Fruit fly (Drosophila melanogaster) whole organism, prepupa: ENCODE results near the gene CG31272.

Experiments used
- Blimp-1 ChIP-seq: fragments of 200-800 bp; sonication (Bioruptor generic); optimal IDR thresholded peaks from 3 replicates; lab custom pipeline; 2017; ENCODE audit warnings: missing biosample characterization, missing genetic modification characterization, mild to moderate bottlenecking, moderate library complexity, missing genetic modification reagents
- CG10631 ChIP-seq: fragments of 200-800 bp; sonication (Bioruptor generic); optimal IDR thresholded peaks from 2 replicates; lab custom pipeline; 2016; ENCODE audit warnings: missing biosample characterization, missing genetic modification characterization
- CG10669 ChIP-seq: fragments of 200-800 bp; sonication (Bioruptor generic); optimal IDR thresholded peaks from 3 replicates; lab custom pipeline; 2018; ENCODE audit warnings: missing biosample characterization, mild to moderate bottlenecking, missing genetic modification characterization, moderate library complexity
- CG11294 ChIP-seq: fragments of 200-800 bp; sonication (Bioruptor generic); IDR thresholded peaks from 2 replicates; pipeline ENCODE4 v1.3.6; 2022; ENCODE audit warnings: missing biosample characterization, missing genetic modification characterization
- CG11762 ChIP-seq: fragments of 200-800 bp; sonication (Bioruptor generic); optimal IDR thresholded peaks from 3 replicates; lab custom pipeline; 2016; ENCODE audit warnings: missing biosample characterization, missing genetic modification characterization; ENCODE audit not compliant: insufficient read depth
- CG15336 ChIP-seq: fragments of 200-800 bp; sonication (Bioruptor generic); IDR thresholded peaks from 2 replicates; pipeline ENCODE4 v1.3.6; 2022; ENCODE audit warnings: missing biosample characterization, missing genetic modification characterization
- CG1621 ChIP-seq: fragments of 200-800 bp; sonication (Bioruptor generic); optimal IDR thresholded peaks from 3 replicates; lab custom pipeline; 2018; ENCODE audit warnings: missing biosample characterization, mild to moderate bottlenecking, missing genetic modification characterization
- CG16779 ChIP-seq: fragments of 200-800 bp; sonication (Bioruptor generic); optimal IDR thresholded peaks from 3 replicates; lab custom pipeline; 2017; ENCODE audit warnings: missing biosample characterization, mild to moderate bottlenecking, missing genetic modification characterization
- CG3032 ChIP-seq: fragments of 200-800 bp; optimal IDR thresholded peaks from 2 replicates; lab custom pipeline; 2019; ENCODE audit warnings: missing biosample characterization, mild to moderate bottlenecking, missing genetic modification characterization, moderate library complexity
- CG31627 ChIP-seq: fragments of 200-800 bp; sonication (Bioruptor generic); optimal IDR thresholded peaks from 3 replicates; lab custom pipeline; 2016; ENCODE audit warnings: missing biosample characterization, missing genetic modification characterization
- CG32006 ChIP-seq: fragments of 200-800 bp; sonication (Bioruptor generic); optimal IDR thresholded peaks from 3 replicates; lab custom pipeline; 2017; ENCODE audit warnings: missing biosample characterization, mild to moderate bottlenecking, missing genetic modification characterization
- CG34406 ChIP-seq: fragments of 200-800 bp; sonication (Bioruptor generic); optimal IDR thresholded peaks from 3 replicates; lab custom pipeline; 2016; ENCODE audit warnings: missing biosample characterization, missing genetic modification characterization
- CG3919 ChIP-seq: fragments of 200-800 bp; sonication (Bioruptor generic); optimal IDR thresholded peaks from 3 replicates; lab custom pipeline; 2016; ENCODE audit warnings: missing biosample characterization, missing genetic modification characterization
- CG4318 ChIP-seq: fragments of 200-800 bp; sonication (Bioruptor generic); optimal IDR thresholded peaks from 3 replicates; lab custom pipeline; 2017; ENCODE audit warnings: missing biosample characterization, mild to moderate bottlenecking, missing genetic modification characterization
- CG6163 ChIP-seq: fragments of 200-800 bp; sonication (Bioruptor generic); IDR thresholded peaks from 3 replicates; pipeline ENCODE4 v1.3.6; 2022; ENCODE audit warnings: missing biosample characterization, missing genetic modification characterization
- CG6276 ChIP-seq: fragments of 200-800 bp; sonication (Bioruptor generic); optimal IDR thresholded peaks from 2 replicates; lab custom pipeline; 2017; ENCODE audit warnings: missing biosample characterization, mild to moderate bottlenecking, missing genetic modification characterization
- CG6792 ChIP-seq: fragments of 200-800 bp; sonication (Bioruptor generic); optimal IDR thresholded peaks from 3 replicates; lab custom pipeline; 2016; ENCODE audit warnings: missing biosample characterization, missing genetic modification characterization
- CG6808 ChIP-seq: fragments of 200-800 bp; sonication (Bioruptor generic); optimal IDR thresholded peaks from 3 replicates; lab custom pipeline; 2017; ENCODE audit warnings: missing biosample characterization, missing genetic modification characterization, mild to moderate bottlenecking, moderate library complexity, missing genetic modification reagents
- CG6854 ChIP-seq: fragments of 200-800 bp; sonication (Bioruptor generic); optimal IDR thresholded peaks from 2 replicates; lab custom pipeline; 2017; ENCODE audit warnings: missing biosample characterization, mild to moderate bottlenecking, missing genetic modification characterization
- CG7368 ChIP-seq: fragments of 200-800 bp; sonication (Bioruptor generic); optimal IDR thresholded peaks from 3 replicates; lab custom pipeline; 2016; ENCODE audit warnings: missing biosample characterization, missing genetic modification characterization
- CG8119 ChIP-seq: fragments of 200-800 bp; sonication (Bioruptor generic); IDR thresholded peaks from 3 replicates; pipeline ENCODE4 v1.3.6; 2022; ENCODE audit warnings: missing biosample characterization, missing genetic modification characterization
- CG8319 ChIP-seq: fragments of 200-800 bp; sonication (Bioruptor generic); optimal IDR thresholded peaks from 3 replicates; lab custom pipeline; 2016; ENCODE audit warnings: missing biosample characterization, missing genetic modification characterization
- CG9139 ChIP-seq: fragments of 200-800 bp; sonication (Bioruptor generic); optimal IDR thresholded peaks from 3 replicates; lab custom pipeline; 2017; ENCODE audit warnings: missing biosample characterization, mild to moderate bottlenecking, missing genetic modification characterization
- Eip75B ChIP-seq: fragments of 200-800 bp; sonication (Bioruptor generic); optimal IDR thresholded peaks from 3 replicates; lab custom pipeline; 2016; ENCODE audit warnings: missing biosample characterization, missing genetic modification characterization
- Eip93F ChIP-seq: fragments of 200-800 bp; sonication (Bioruptor generic); optimal IDR thresholded peaks from 2 replicates; lab custom pipeline; 2016; ENCODE audit warnings: missing biosample characterization, mild to moderate bottlenecking, missing genetic modification characterization
- Ets21C ChIP-seq: fragments of 200-800 bp; sonication (Bioruptor generic); optimal IDR thresholded peaks from 3 replicates; lab custom pipeline; 2016; ENCODE audit warnings: missing biosample characterization, missing genetic modification characterization
- Ets96B ChIP-seq: fragments of 200-800 bp; optimal IDR thresholded peaks from 2 replicates; lab custom pipeline; 2019; ENCODE audit warnings: missing biosample characterization, mild to moderate bottlenecking, missing genetic modification characterization, moderate library complexity
- Gug ChIP-seq: fragments of 200-800 bp; sonication (Bioruptor generic); IDR thresholded peaks from 2 replicates; pipeline ENCODE4 v1.3.6; 2022; ENCODE audit warnings: missing biosample characterization, missing genetic modification characterization
- Hr38 ChIP-seq: sonication (Bioruptor generic); optimal IDR thresholded peaks from 2 replicates; lab custom pipeline; 2016; ENCODE audit warnings: missing biosample characterization, missing genetic modification characterization
- Hr39 ChIP-seq: fragments of 200-800 bp; sonication (Bioruptor generic); optimal IDR thresholded peaks from 2 replicates; lab custom pipeline; 2016; ENCODE audit warnings: missing biosample characterization, missing genetic modification characterization
- Hr4 ChIP-seq: fragments of 200-800 bp; sonication (Bioruptor generic); optimal IDR thresholded peaks from 3 replicates; lab custom pipeline; 2016; ENCODE audit warnings: missing biosample characterization, missing genetic modification characterization
- Lpt ChIP-seq: fragments of 200-800 bp; sonication (Bioruptor generic); optimal IDR thresholded peaks from 3 replicates; lab custom pipeline; 2016; ENCODE audit warnings: missing biosample characterization, missing genetic modification characterization
- Met ChIP-seq: fragments of 200-800 bp; sonication (Bioruptor generic); optimal IDR thresholded peaks from 3 replicates; lab custom pipeline; 2016; ENCODE audit warnings: missing biosample characterization, missing genetic modification characterization
- Smox ChIP-seq: fragments of 200-800 bp; sonication (Bioruptor generic); optimal IDR thresholded peaks from 3 replicates; lab custom pipeline; 2016; ENCODE audit warnings: missing biosample characterization, missing genetic modification characterization
- Sox102F ChIP-seq: fragments of 200-800 bp; sonication (Bioruptor generic); optimal IDR thresholded peaks from 2 replicates; lab custom pipeline; 2016; ENCODE audit warnings: missing biosample characterization, mild to moderate bottlenecking, missing genetic modification characterization
- Sox14 ChIP-seq: fragments of 200-800 bp; sonication (Bioruptor generic); optimal IDR thresholded peaks from 3 replicates; lab custom pipeline; 2016; ENCODE audit warnings: missing biosample characterization, missing genetic modification characterization
- Sox15 ChIP-seq: fragments of 200-800 bp; sonication (Bioruptor generic); optimal IDR thresholded peaks from 3 replicates; lab custom pipeline; 2016; ENCODE audit warnings: missing biosample characterization, missing genetic modification characterization
- achi ChIP-seq: fragments of 200-800 bp; sonication (Bioruptor generic); optimal IDR thresholded peaks from 3 replicates; lab custom pipeline; 2016; ENCODE audit warnings: missing biosample characterization, missing genetic modification characterization
- acj6 ChIP-seq: fragments of 200-800 bp; sonication (Bioruptor generic); optimal IDR thresholded peaks from 3 replicates; lab custom pipeline; 2016; ENCODE audit warnings: missing biosample characterization, missing genetic modification characterization
- dac ChIP-seq: fragments of 200-800 bp; sonication (Bioruptor generic); optimal IDR thresholded peaks from 2 replicates; lab custom pipeline; 2017; ENCODE audit warnings: missing biosample characterization, mild to moderate bottlenecking, missing genetic modification characterization
- dsx ChIP-seq: fragments of 200-800 bp; optimal IDR thresholded peaks from 3 replicates; lab custom pipeline; 2019; ENCODE audit warnings: missing biosample characterization, mild to moderate bottlenecking, missing genetic modification characterization, moderate library complexity; ENCODE audit not compliant: poor library complexity, severe bottlenecking
- esn ChIP-seq: fragments of 200-800 bp; sonication (Bioruptor generic); optimal IDR thresholded peaks from 2 replicates; lab custom pipeline; 2016; ENCODE audit warnings: missing biosample characterization, mild to moderate bottlenecking, missing genetic modification characterization, moderate library complexity
- fd85E ChIP-seq: fragments of 200-800 bp; sonication (Bioruptor generic); optimal IDR thresholded peaks from 3 replicates; lab custom pipeline; 2016; ENCODE audit warnings: missing biosample characterization, missing genetic modification characterization
- fkh ChIP-seq: fragments of 200-800 bp; sonication (Bioruptor generic); optimal IDR thresholded peaks from 3 replicates; lab custom pipeline; 2017; ENCODE audit warnings: missing biosample characterization, mild to moderate bottlenecking, missing genetic modification characterization, moderate library complexity
- net ChIP-seq: fragments of 200-800 bp; sonication (Bioruptor generic); optimal IDR thresholded peaks from 3 replicates; lab custom pipeline; 2016; ENCODE audit warnings: missing biosample characterization, missing genetic modification characterization
- pdm3 ChIP-seq: fragments of 200-800 bp; sonication (Bioruptor generic); optimal IDR thresholded peaks from 3 replicates; lab custom pipeline; 2016; ENCODE audit warnings: missing biosample characterization, missing genetic modification characterization
- salr ChIP-seq, 2 experiments: fragments of 200-800 bp; sonication (Bioruptor generic); optimal IDR thresholded peaks; 3 replicates each; lab custom pipeline; 2016 to 2018; ENCODE audit warnings: missing biosample characterization in 2 of 2, missing genetic modification characterization in 2 of 2, mild to moderate bottlenecking in 1 of 2
- spab ChIP-seq: fragments of 200-800 bp; sonication (Bioruptor generic); optimal IDR thresholded peaks from 2 replicates; lab custom pipeline; 2017; ENCODE audit warnings: missing biosample characterization, mild to moderate bottlenecking, missing genetic modification characterization, missing genetic modification reagents
- ss ChIP-seq, 2 experiments: fragments of 200-800 bp; sonication (Bioruptor generic); optimal IDR thresholded peaks; 2 replicates in 1 of 2; 3 replicates in 1 of 2; lab custom pipeline; 2017 to 2018; ENCODE audit warnings: mild to moderate bottlenecking in 2 of 2, missing biosample characterization in 2 of 2, missing genetic modification characterization in 2 of 2, moderate library complexity in 1 of 2
- svp ChIP-seq: fragments of 200-800 bp; sonication (Bioruptor generic); peaks from one replicate; lab custom pipeline; 2016; ENCODE audit warnings: missing biosample characterization, missing genetic modification characterization
- topi ChIP-seq: fragments of 200-800 bp; sonication (Bioruptor generic); optimal IDR thresholded peaks from 3 replicates; lab custom pipeline; 2016; ENCODE audit warnings: missing biosample characterization, missing genetic modification characterization
- vri ChIP-seq: fragments of 200-800 bp; sonication (Bioruptor generic); optimal IDR thresholded peaks from 3 replicates; lab custom pipeline; 2016; ENCODE audit warnings: missing biosample characterization, mild to moderate bottlenecking, missing genetic modification characterization

CG31272 gene

DNA sequence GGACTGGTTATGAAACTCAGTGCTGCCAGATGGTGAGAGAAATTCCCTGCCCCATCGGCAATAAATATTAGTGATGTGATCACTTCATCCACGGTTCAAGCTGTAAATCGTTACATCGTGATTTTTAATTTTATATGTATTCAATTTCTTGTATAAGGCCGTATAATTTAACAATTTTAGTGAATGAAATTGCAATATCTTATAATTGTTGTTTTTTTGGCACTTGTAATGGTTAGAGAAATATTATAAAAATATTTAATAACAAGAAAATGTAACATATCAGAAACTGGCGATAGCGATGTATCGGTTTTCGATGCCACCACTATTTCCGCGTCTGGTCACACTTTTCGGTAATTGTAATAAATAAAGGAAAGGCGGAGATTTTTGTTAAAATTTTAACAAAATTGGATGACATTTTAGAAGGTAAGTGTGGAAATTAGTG is 24.9 kb upstream of the CG31272 start, which contains the start of the genes mRpL37 and Rbp1:
TSS of gene mRpL37 (minus strand) at position 35 of the 442 bp plus-strand sequence.
TSS of gene Rbp1 (plus strand) at position 326 of the 442 bp plus-strand sequence.
- no peak for TF ChIP-seq CG6276 (GFP tag; lab: Kevin White, UChicago)
- TF ChIP-seq CG8319: no peak
- no peak for TF ChIP-seq Eip93F (GFP tag; lab: Kevin White, UChicago)
- TF ChIP-seq Ets21C: peak; percentile 62
- no peak for TF ChIP-seq CG32006 (GFP tag; lab: Kevin White, UChicago)
- TF ChIP-seq CG9139 (GFP tag; lab: Kevin White, UChicago): no peak
- no peak for TF ChIP-seq Met (GFP tag; lab: Kevin White, UChicago)
- TF ChIP-seq ss (GFP tag; optimal IDR thresholded peaks at IDR 0.05; lab: Kevin White, UChicago): no peak
- peak; percentile 58 for TF ChIP-seq CG4318 (GFP tag; lab: Kevin White, UChicago)
- TF ChIP-seq CG34406 (GFP tag; lab: Kevin White, UChicago): no peak
- no peak for TF ChIP-seq spab (GFP tag; lab: Kevin White, UChicago)
- peak; percentile 89 for TF ChIP-seq CG3032 (tag; lab: Kevin White, UChicago)
- peak; percentile 36 for TF ChIP-seq CG11762 (GFP tag; lab: Kevin White, UChicago)
- peak; percentile 67 for TF ChIP-seq Sox15 (GFP tag; lab: Kevin White, UChicago)
- TF ChIP-seq CG7368: no peak
- TF ChIP-seq CG3919 (GFP tag; lab: Kevin White, UChicago): no peak
- no peak for TF ChIP-seq CG1621 (tag; lab: Kevin White, UChicago)
- TF ChIP-seq CG6163 (GFP tag; lab: Robert Waterston, UW): no peak
- TF ChIP-seq esn (GFP tag; lab: Kevin White, UChicago): peak; percentile 73
- TF ChIP-seq CG15336 (GFP tag; lab: Robert Waterston, UW): no peak
- TF ChIP-seq vri (GFP tag; lab: Kevin White, UChicago): no peak
- no peak for TF ChIP-seq salr (GFP tag; optimal IDR thresholded peaks at IDR 0.05; lab: Kevin White, UChicago)
- TF ChIP-seq topi (GFP tag; lab: Kevin White, UChicago): peak; percentile 65
- TF ChIP-seq Hr4 (GFP tag; lab: Kevin White, UChicago): peak; percentile 69
- TF ChIP-seq CG31627: peak; percentile 77
- TF ChIP-seq CG11294 (GFP tag; lab: Robert Waterston, UW): peak; percentile 44; the same call in 1 of the 2 replicates
- peak; percentile 72 for TF ChIP-seq Hr39 (GFP tag; lab: Kevin White, UChicago)
- no peak for TF ChIP-seq CG6808 (GFP tag; lab: Kevin White, UChicago)
- TF ChIP-seq CG10669 (GFP tag; lab: Kevin White, UChicago): no peak
- no peak for TF ChIP-seq Hr38 (GFP tag; lab: Kevin White, UChicago)
- TF ChIP-seq svp (GFP tag; lab: Kevin White, UChicago): no peak
- TF ChIP-seq fd85E (GFP tag; lab: Kevin White, UChicago): no peak
- no peak for TF ChIP-seq net
- TF ChIP-seq achi (GFP tag; lab: Kevin White, UChicago): no peak
- no peak for TF ChIP-seq Sox102F (GFP tag; lab: Kevin White, UChicago)
- TF ChIP-seq CG10631 (GFP tag; lab: Kevin White, UChicago): peak; percentile 74
- no peak for TF ChIP-seq Eip75B (GFP tag; lab: Kevin White, UChicago)
- peak; percentile 70 for TF ChIP-seq pdm3 (GFP tag; lab: Kevin White, UChicago)
- no peak for TF ChIP-seq CG16779 (tag; lab: Kevin White, UChicago)
- TF ChIP-seq Lpt (GFP tag; lab: Kevin White, UChicago): peak; percentile 20
- peak; percentile 52 for TF ChIP-seq CG6792
- TF ChIP-seq CG8119 (GFP tag; lab: Robert Waterston, UW): no peak
- peak; percentile 72 for TF ChIP-seq acj6
- TF ChIP-seq Sox14 (GFP tag; lab: Kevin White, UChicago): peak; percentile 65
- TF ChIP-seq Gug (GFP tag; lab: Robert Waterston, UW): peak; percentile 16; the same call in 1 of the 2 replicates
- no peak for TF ChIP-seq dac (GFP tag; lab: Kevin White, UChicago)
- TF ChIP-seq fkh (GFP tag; lab: Kevin White, UChicago): no peak
- TF ChIP-seq Blimp-1 (GFP tag; lab: Kevin White, UChicago): peak; percentile 26
- no peak for TF ChIP-seq dsx (GFP tag; lab: Kevin White, UChicago)
- peak; percentile 82 for TF ChIP-seq Ets96B (tag; lab: Kevin White, UChicago)
- TF ChIP-seq Smox (GFP tag; lab: Kevin White, UChicago): peak; percentile 70
- TF ChIP-seq CG6854 (GFP tag; lab: Kevin White, UChicago): no peak
